Worm (Caenorhabditis elegans) whole organism, young adult: ENCODE measurements around the gene nhr-282.

Experiments used
- F49E8.2 ChIP-seq: sonication (generic microtip); optimal IDR thresholded peaks from 3 replicates; lab custom pipeline; 2017; ENCODE audit warnings: missing genetic modification characterization, mild to moderate bottlenecking, missing compliant biosample characterization, antibody characterized with exemption, moderate library complexity; ENCODE audit not compliant: insufficient read depth
- Y79H2A.3 ChIP-seq: fragments of 200-800 bp; sonication (Bioruptor generic); conservative IDR thresholded peaks from 2 replicates; pipeline ENCODE4 v1.3.6; 2022; ENCODE audit warnings: missing genetic modification reagents, missing genetic modification characterization, missing compliant biosample characterization
- egl-44 ChIP-seq: fragments of 200-800 bp; sonication (Bioruptor generic); IDR thresholded peaks from 2 replicates; pipeline ENCODE4 v1.3.6; 2022; ENCODE audit warnings: missing genetic modification reagents, missing genetic modification characterization, missing compliant biosample characterization

ce11 chrV:15819983-15820382, 7.9 kb downstream of the nhr-282 start, which contains the start of gene srbc-48:
- TF ChIP-seq Y79H2A.3 (GFP tag; lab: Robert Waterston, UW) (no peak), F49E8.2 (tag; lab: Kevin White, UChicago) (no peak), egl-44 (GFP tag; lab: Robert Waterston, UW) (no peak)
